Fruit fly (Drosophila melanogaster): ENCODE data around the gene CG9795.

DNA sequence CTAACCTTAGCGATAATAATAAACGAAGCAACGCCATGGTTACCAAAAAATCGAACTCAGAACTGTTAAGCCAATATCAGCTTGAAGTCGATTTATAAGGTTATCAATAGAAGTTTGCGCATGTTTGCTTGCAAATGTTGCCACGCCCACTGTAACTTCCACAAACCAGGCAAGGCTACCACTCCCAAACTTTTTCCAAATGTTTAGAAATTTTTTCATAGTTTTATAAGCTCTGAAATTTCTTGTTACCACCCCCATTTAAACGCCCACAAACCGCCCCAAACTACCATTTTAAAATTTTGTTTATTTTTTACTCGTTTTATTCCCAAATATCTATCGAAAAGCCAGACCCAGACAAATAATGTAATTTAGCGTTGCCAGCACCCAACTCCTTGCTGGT is 41.7 kb upstream of the CG9795 start, which contains the start of gene flip:
- TF ChIP-seq EcR (GFP tag; optimal IDR thresholded peaks at IDR 0.05) = no peak
- TF ChIP-seq Pif1B (GFP tag; optimal IDR thresholded peaks at IDR 0.05) = no peak
